Worm (Caenorhabditis elegans): ENCODE results near the gene M03E7.1.

Gene M03E7.1

DNA sequence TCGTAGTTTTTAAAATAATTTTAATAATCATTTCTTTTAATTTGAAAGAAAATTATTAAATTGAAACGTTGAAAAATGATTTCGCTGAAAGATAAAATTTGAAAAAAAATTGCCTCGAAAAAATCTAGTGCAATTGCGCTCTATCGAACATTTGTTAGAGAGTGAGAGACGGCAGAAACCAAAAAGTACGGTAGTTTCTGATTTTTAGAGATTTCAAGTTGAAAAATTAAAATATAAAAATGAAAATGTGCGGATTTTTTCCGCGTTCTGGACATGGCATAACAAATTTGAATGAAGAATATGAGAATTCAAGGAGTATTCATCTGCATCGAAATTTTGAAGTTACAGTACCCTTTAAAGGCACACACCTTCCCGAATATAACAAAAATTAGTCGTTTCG is 2.1 kb upstream of the M03E7.1 start:
- peak in 1 of 2 experiments; percentile 79 for TF ChIP-seq lsy-2 (tag; optimal IDR thresholded peaks at IDR 0.05)
- TF ChIP-seq skn-1 (tag; optimal IDR thresholded peaks at IDR 0.05) = no peak
- no peak for TF ChIP-seq unc-30 (tag; optimal IDR thresholded peaks at IDR 0.05)
- peak; percentile 25 to 45 for TF ChIP-seq efl-1 (optimal IDR thresholded peaks at IDR 0.05)
- peak; percentile 30 to 69 for TF ChIP-seq efl-1 (GFP tag; optimal IDR thresholded peaks at IDR 0.05 in 1 of 2)
- TF ChIP-seq vab-15 (tag; optimal IDR thresholded peaks at IDR 0.05) = no peak
- TF ChIP-seq nhr-77 (tag; optimal IDR thresholded peaks at IDR 0.05) = no peak
- TF ChIP-seq tlp-1 (tag; optimal IDR thresholded peaks at IDR 0.05) = no peak
- TF ChIP-seq dpl-1 (GFP tag; optimal IDR thresholded peaks at IDR 0.05) = peak in 1 of 3 experiments; percentile 61
- TF ChIP-seq fos-1 (tag; optimal IDR thresholded peaks at IDR 0.05) = no peak
- TF ChIP-seq lin-13 (GFP tag; optimal IDR thresholded peaks at IDR 0.05) = no peak
- TF ChIP-seq efl-3 (GFP tag; optimal IDR thresholded peaks at IDR 0.05) = no peak
- peak; percentile 23 for TF ChIP-seq mep-1 (tag; optimal IDR thresholded peaks at IDR 0.05)
- peak in 1 of 2 experiments; percentile 53 for TF ChIP-seq lin-35 (GFP tag; optimal IDR thresholded peaks at IDR 0.05)
- TF ChIP-seq swsn-7 (tag; optimal IDR thresholded peaks at IDR 0.05) = no peak
- TF ChIP-seq fkh-8 (tag; optimal IDR thresholded peaks at IDR 0.05) = no peak
- TF ChIP-seq hlh-4 (tag; optimal IDR thresholded peaks at IDR 0.05) = no peak

DNA sequence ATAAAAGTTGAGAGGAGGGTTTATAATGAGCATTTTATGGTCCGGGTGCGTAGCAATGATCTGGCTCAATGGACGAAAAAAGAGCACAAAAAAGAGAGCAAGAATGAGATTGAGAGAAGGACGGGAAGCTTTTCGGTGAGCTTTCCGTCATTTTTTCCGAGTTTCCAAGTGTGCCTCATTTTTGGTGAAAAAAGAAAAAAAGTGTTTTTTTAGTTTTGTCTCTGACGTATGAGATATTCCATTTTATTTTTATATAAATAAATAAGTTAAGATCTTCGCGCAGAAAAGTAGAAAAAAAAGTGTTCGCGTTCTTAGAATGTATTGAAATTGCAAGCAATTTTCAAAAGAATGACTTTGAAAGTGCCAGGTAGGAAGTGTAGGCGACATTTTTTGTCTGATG is 1.4 kb upstream of the M03E7.1 start, which contains the start of gene memb-2:
Gene memb-2 (minus strand): TSS at position 101 of the 400 bp plus-strand sequence.
- TF ChIP-seq zag-1 (tag; optimal IDR thresholded peaks at IDR 0.05) (no peak), nhr-85 (tag) (no peak), fos-1 (tag; optimal IDR thresholded peaks at IDR 0.05) (no peak), lir-3 (tag; optimal IDR thresholded peaks at IDR 0.05; ENCODE audit: poor library complexity) (no peak), nhr-237 (tag; optimal IDR thresholded peaks at IDR 0.05) (no peak), fkh-8 (tag; optimal IDR thresholded peaks at IDR 0.05) (no peak), egl-27 (tag; optimal IDR thresholded peaks at IDR 0.05) (no peak), lin-35 (GFP tag; optimal IDR thresholded peaks at IDR 0.05) (no peak), nhr-47 (tag; optimal IDR thresholded peaks at IDR 0.05) (no peak), tlp-1 (tag; optimal IDR thresholded peaks at IDR 0.05) (no peak), ceh-82 (tag; optimal IDR thresholded peaks at IDR 0.05) (no peak)

DNA sequence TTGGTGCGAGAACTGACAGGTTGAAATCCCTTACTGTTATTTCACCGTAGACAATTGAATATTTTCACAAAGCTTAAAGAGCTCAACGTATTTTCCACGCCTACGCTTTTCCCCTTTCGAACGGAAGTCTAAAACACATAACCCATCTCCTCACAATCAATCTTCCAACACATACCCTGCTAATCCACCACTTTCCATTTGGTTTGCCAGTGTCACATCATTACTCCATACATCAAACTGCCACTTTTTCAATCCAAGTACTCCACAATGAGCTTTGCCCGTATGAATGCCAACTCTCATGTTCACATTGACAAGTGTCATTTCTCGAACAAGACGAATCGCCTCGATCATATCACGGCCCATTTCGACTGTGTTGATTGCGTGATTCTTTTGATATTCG is 6.5 kb downstream of the M03E7.1 start:
- no peak for TF ChIP-seq pax-3 (tag; optimal IDR thresholded peaks at IDR 0.05)
- TF ChIP-seq nhr-84 (tag; optimal IDR thresholded peaks at IDR 0.05) = no peak
- no peak for TF ChIP-seq hlh-17 (GFP tag; optimal IDR thresholded peaks at IDR 0.05; ENCODE audit: borderline replicate concordance)
- TF ChIP-seq sox-4 (tag; optimal IDR thresholded peaks at IDR 0.05) = no peak
- TF ChIP-seq nhr-76 (tag; optimal IDR thresholded peaks at IDR 0.05) = no peak
- no peak for TF ChIP-seq Y116A8C.19 (tag; optimal IDR thresholded peaks at IDR 0.05; ENCODE audit: borderline replicate concordance)
- TF ChIP-seq xbp-1 (tag; optimal IDR thresholded peaks at IDR 0.05) = no peak
- TF ChIP-seq ceh-8 (GFP tag; optimal IDR thresholded peaks at IDR 0.05) = no peak
- TF ChIP-seq nhr-237 (tag; optimal IDR thresholded peaks at IDR 0.05) = no peak
- TF ChIP-seq nhr-85 (tag) = no peak
- TF ChIP-seq unc-30 (tag; optimal IDR thresholded peaks at IDR 0.05) = no peak
- TF ChIP-seq nhr-77 (tag; optimal IDR thresholded peaks at IDR 0.05) = no peak
- no peak for TF ChIP-seq sup-37 (GFP tag; optimal IDR thresholded peaks at IDR 0.05)
- no peak for TF ChIP-seq nhr-11 (tag; optimal IDR thresholded peaks at IDR 0.05)

DNA sequence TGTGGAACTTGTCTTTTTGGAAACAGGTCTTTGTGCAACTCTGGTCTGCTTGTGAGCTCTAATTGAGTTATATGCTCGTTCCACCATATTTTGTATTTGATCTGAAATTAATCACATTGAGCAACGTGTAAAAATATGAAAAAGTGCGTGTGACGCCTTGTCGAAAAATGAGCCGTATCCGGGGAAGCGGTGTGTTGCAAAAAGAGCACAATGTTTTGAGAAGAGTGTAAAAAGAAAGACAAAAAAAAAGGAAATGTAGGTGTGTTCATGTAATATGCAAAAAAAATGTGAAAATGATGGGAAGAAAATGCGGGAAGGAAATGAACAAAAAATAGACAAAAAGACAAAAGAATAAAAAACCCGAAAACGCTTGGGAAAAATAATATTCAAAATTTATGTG is 9.3 kb downstream of the M03E7.1 start, which contains the start of gene acy-4:
Gene acy-4 (minus strand): TSS at position 101 of the 400 bp plus-strand sequence.
- TF ChIP-seq unc-30 (tag; optimal IDR thresholded peaks at IDR 0.05) = no peak
- TF ChIP-seq lin-39 (tag; optimal IDR thresholded peaks at IDR 0.05) = no peak
- no peak for TF ChIP-seq ceh-63 (GFP tag; optimal IDR thresholded peaks at IDR 0.05)
- TF ChIP-seq dsc-1 (tag; optimal IDR thresholded peaks at IDR 0.05) = no peak
- no peak for TF ChIP-seq alr-1 (tag; optimal IDR thresholded peaks at IDR 0.05; ENCODE audit: borderline replicate concordance)
- no peak for TF ChIP-seq nhr-11 (tag; optimal IDR thresholded peaks at IDR 0.05)
- no peak for TF ChIP-seq hlh-4 (tag; optimal IDR thresholded peaks at IDR 0.05)
- TF ChIP-seq mab-9 (GFP tag; IDR thresholded peaks at IDR 0.05) = no peak
- no peak for TF ChIP-seq unc-62 (GFP tag; optimal IDR thresholded peaks at IDR 0.05)
- TF ChIP-seq fkh-8 (tag; optimal IDR thresholded peaks at IDR 0.05) = no peak
- no peak for TF ChIP-seq tbx-2 (tag; optimal IDR thresholded peaks at IDR 0.05)
- TF ChIP-seq ceh-82 (tag; optimal IDR thresholded peaks at IDR 0.05) = no peak
- no peak for TF ChIP-seq snpc-4 (tag; optimal IDR thresholded peaks at IDR 0.05)
- TF ChIP-seq mdl-1 (tag; optimal IDR thresholded peaks at IDR 0.05) = no peak
- no peak for TF ChIP-seq zip-4 (GFP tag; optimal IDR thresholded peaks at IDR 0.05)
- no peak for TF ChIP-seq nhr-237 (tag; optimal IDR thresholded peaks at IDR 0.05)
- TF ChIP-seq nhr-47 (tag; optimal IDR thresholded peaks at IDR 0.05) = no peak
